Worm (Caenorhabditis elegans): Measurements from ENCODE around the gene cest-1.1.
A peak's percentile ranks its signal among the peaks of the same experiment; 100 is the strongest.

cest-1.1 gene

DNA sequence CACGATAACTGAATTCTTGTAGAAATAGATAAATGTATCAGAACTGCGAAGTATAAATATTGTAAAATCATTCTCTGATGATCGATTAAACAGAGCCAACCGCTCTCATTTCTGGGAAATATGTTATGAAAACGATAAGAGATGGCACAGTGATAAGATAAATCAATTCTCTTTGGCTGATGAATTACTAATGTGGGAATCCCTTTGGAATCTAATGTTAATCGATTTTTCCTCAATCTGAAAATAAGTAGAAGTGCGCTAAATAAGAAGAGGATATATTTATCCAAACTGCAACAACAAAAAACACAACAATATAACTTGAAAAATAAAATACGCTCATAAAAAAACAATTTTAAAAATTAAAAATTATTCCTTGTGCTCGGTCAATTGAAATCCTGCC, 16.3 kb upstream of the cest-1.1 start, which contains the start of gene cest-2.3:
Gene cest-2.3 (minus strand): TSS at position 101 of the 400 bp plus-strand sequence.
- no peak for TF ChIP-seq daf-12 (tag; optimal IDR thresholded peaks at IDR 0.05)
- no peak for TF ChIP-seq elt-3 (tag; optimal IDR thresholded peaks at IDR 0.05)
- no peak for TF ChIP-seq nhr-77 (tag; optimal IDR thresholded peaks at IDR 0.05)
- TF ChIP-seq nhr-237 (tag; optimal IDR thresholded peaks at IDR 0.05): no peak
- TF ChIP-seq zag-1 (tag; optimal IDR thresholded peaks at IDR 0.05): no peak
- no peak for TF ChIP-seq lsy-12 (tag; optimal IDR thresholded peaks at IDR 0.05)
- TF ChIP-seq fos-1 (tag; optimal IDR thresholded peaks at IDR 0.05): no peak
- TF ChIP-seq eor-1 (tag; optimal IDR thresholded peaks at IDR 0.05): no peak
- TF ChIP-seq hmg-11 (tag; optimal IDR thresholded peaks at IDR 0.05): no peak
- TF ChIP-seq unc-39 (tag; optimal IDR thresholded peaks at IDR 0.05): no peak

DNA sequence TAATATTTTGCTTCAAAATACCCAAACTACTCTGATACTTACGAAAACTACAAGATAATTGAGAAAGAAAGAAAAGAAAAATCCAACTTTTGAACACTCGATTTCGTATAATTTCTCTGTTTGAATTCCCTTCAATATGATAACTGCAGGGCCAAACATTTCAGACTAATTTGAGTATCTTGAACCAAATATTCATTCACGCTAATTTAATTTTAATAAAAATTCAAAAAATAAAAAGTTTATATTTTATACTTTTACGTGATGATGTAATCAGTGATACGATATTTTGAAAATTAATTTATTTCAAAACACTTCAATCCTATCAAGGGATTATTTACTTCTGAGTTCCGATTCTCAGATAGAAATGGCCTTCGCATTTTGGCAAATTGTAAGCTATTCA, 13.4 kb upstream of the cest-1.1 start, which contains the start of gene ZC376.8:
Gene ZC376.8 (plus strand): TSS at position 301 of the 400 bp plus-strand sequence.
- TF ChIP-seq eor-1 (tag; optimal IDR thresholded peaks at IDR 0.05) (no peak), hmg-11 (tag; optimal IDR thresholded peaks at IDR 0.05) (no peak), nhr-11 (tag; optimal IDR thresholded peaks at IDR 0.05) (no peak), fkh-2 (tag; optimal IDR thresholded peaks at IDR 0.05) (no peak), sea-2 (GFP tag; optimal IDR thresholded peaks at IDR 0.05) (no peak), snpc-4 (tag; optimal IDR thresholded peaks at IDR 0.05) (no peak), ZK546.5 (tag; optimal IDR thresholded peaks at IDR 0.05) (no peak), lin-39 (tag; optimal IDR thresholded peaks at IDR 0.05) (no peak), ama-1 (optimal IDR thresholded peaks at IDR 0.05) (no peak), nhr-28 (tag; optimal IDR thresholded peaks at IDR 0.05) (no peak), ceh-82 (tag; optimal IDR thresholded peaks at IDR 0.05) (no peak), R02D3.7 (tag; optimal IDR thresholded peaks at IDR 0.05) (no peak), egl-27 (tag; optimal IDR thresholded peaks at IDR 0.05) (no peak), nfya-1 (tag; optimal IDR thresholded peaks at IDR 0.05; ENCODE audit: insufficient read depth) (no peak), nhr-237 (tag; optimal IDR thresholded peaks at IDR 0.05) (no peak), fkh-10 (GFP tag; optimal IDR thresholded peaks at IDR 0.05) (no peak), zag-1 (tag; optimal IDR thresholded peaks at IDR 0.05) (no peak), egl-5 (tag; optimal IDR thresholded peaks at IDR 0.05) (no peak)

DNA sequence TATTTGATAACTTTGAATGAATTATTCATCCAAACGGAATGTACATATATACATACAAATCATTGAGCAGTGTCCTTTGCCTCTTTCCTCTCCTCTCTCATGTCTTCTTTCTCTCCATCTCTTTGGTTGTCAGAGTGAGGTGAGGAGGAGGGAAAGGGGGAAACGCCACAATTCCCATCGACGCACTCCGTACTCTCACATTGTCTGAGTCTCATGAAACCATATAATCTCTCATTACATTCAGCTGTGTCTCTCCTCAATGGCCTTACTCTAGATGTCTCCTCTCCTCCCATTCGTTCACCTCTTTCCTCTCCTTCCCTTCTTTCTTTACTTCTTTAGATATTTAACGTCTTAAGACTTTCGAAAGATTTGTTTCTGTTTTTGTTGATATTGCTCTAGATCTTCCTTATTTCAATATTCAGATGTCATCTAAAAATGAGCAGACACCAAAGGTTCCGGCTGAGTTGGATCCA, 11.2 kb upstream of the cest-1.1 start, which contains the start of gene ceh-74:
Gene ceh-74 (plus strand): TSS at position 423 of the 473 bp plus-strand sequence.
- TF ChIP-seq ztf-4 (tag; optimal IDR thresholded peaks at IDR 0.05): no peak
- peak; percentile 26 for TF ChIP-seq pha-4 (tag; optimal IDR thresholded peaks at IDR 0.05)
- TF ChIP-seq nfya-1 (tag; optimal IDR thresholded peaks at IDR 0.05; ENCODE audit: insufficient read depth): peak; percentile 21
- TF ChIP-seq pqm-1 (tag; optimal IDR thresholded peaks at IDR 0.05): no peak
- peak; percentile 4 for TF ChIP-seq lin-15B (tag; optimal IDR thresholded peaks at IDR 0.05)
- no peak for TF ChIP-seq egl-27 (tag; optimal IDR thresholded peaks at IDR 0.05)
- TF ChIP-seq lin-39 (tag; optimal IDR thresholded peaks at IDR 0.05): no peak
- no peak for TF ChIP-seq hmg-11 (tag; optimal IDR thresholded peaks at IDR 0.05)
- TF ChIP-seq mdl-1 (tag; optimal IDR thresholded peaks at IDR 0.05): no peak
- TF ChIP-seq nhr-43 (tag; optimal IDR thresholded peaks at IDR 0.05; ENCODE audit: poor library complexity, severe bottlenecking): peak; percentile 8
- no peak for TF ChIP-seq nhr-25 (tag; optimal IDR thresholded peaks at IDR 0.05)
- no peak for TF ChIP-seq daf-12 (tag; optimal IDR thresholded peaks at IDR 0.05)

- no peak for TF ChIP-seq ceh-82 (tag; optimal IDR thresholded peaks at IDR 0.05)
- no peak for TF ChIP-seq unc-62 (GFP tag; optimal IDR thresholded peaks at IDR 0.05)
- TF ChIP-seq jun-1 (tag; optimal IDR thresholded peaks at IDR 0.05): no peak
- TF ChIP-seq skn-1 (tag; optimal IDR thresholded peaks at IDR 0.05): no peak
Measured at ce11 chrV:14176572-14176971, 10.0 kb upstream of the cest-1.1 start.

DNA sequence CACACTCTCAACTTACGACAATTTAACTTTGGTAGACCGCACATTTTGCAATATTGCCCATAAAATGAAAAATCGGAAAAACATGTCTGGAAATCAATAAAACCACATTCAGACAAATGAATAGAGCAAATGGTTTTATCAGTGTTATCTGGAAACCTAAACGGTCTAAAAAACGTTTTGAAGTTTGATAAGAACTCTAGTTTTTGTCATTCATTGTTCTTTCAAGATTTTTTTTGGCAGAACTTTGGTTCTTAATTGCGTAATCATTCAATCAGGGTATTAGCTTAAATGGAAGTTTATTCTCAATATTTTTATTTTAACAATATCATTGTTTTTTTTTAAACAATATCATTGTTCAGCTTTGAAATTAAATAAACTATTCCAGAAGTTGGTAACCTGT, 8.7 kb upstream of the cest-1.1 start, which contains the start of gene cest-2.2:
Gene cest-2.2 (minus strand): TSS at position 140 of the 400 bp plus-strand sequence.
- TF ChIP-seq daf-12 (tag; optimal IDR thresholded peaks at IDR 0.05): no peak
- TF ChIP-seq fkh-10 (GFP tag; optimal IDR thresholded peaks at IDR 0.05): no peak
- no peak for TF ChIP-seq unc-62 (GFP tag; optimal IDR thresholded peaks at IDR 0.05)
- no peak for TF ChIP-seq ztf-11 (tag; optimal IDR thresholded peaks at IDR 0.05)
- peak; percentile 77 for TF ChIP-seq elt-2 (tag; optimal IDR thresholded peaks at IDR 0.05)
- peak; percentile 10 for TF ChIP-seq nhr-76 (tag; optimal IDR thresholded peaks at IDR 0.05)
